Fruit fly (Drosophila melanogaster) whole organism, embryonic: ENCODE data around the gene Rbbp5.

ENCODE experiments used
- Adf1 ChIP-seq: fragments of 200-800 bp; sonication (Bioruptor generic); IDR thresholded peaks from 2 replicates; pipeline ENCODE4 v1.3.6; 2022; ENCODE audit warnings: missing biosample characterization, missing genetic modification characterization
- Aef1 ChIP-seq: fragments of 200-800 bp; sonication (Bioruptor generic); IDR thresholded peaks from 3 replicates; pipeline ENCODE4 v1.3.6; 2022; ENCODE audit warnings: missing biosample characterization, missing genetic modification characterization
- Atf-2 ChIP-seq: fragments of 200-800 bp; sonication (Bioruptor generic); optimal IDR thresholded peaks from 2 replicates; lab custom pipeline; 2016; ENCODE audit warnings: missing biosample characterization, missing genetic modification characterization
- Atf3 ChIP-seq: fragments of 200-800 bp; sonication (Bioruptor generic); optimal IDR thresholded peaks from 3 replicates; lab custom pipeline; 2016; ENCODE audit warnings: missing biosample characterization, missing genetic modification characterization
- Blimp-1 ChIP-seq: fragments of 200-800 bp; sonication (Bioruptor generic); optimal IDR thresholded peaks from 3 replicates; lab custom pipeline; 2018; ENCODE audit warnings: missing biosample characterization, missing genetic modification characterization, mild to moderate bottlenecking, moderate library complexity, missing genetic modification reagents
- CG12744 ChIP-seq: fragments of 200-800 bp; sonication (Bioruptor generic); optimal IDR thresholded peaks from 2 replicates; lab custom pipeline; 2016; ENCODE audit warnings: missing biosample characterization, missing genetic modification characterization
- CG14050 ChIP-seq: fragments of 200-800 bp; sonication (Bioruptor generic); IDR thresholded peaks from 3 replicates; pipeline ENCODE4 v1.3.6; 2022; ENCODE audit warnings: missing biosample characterization, missing genetic modification characterization
- CG1603 ChIP-seq: fragments of 200-800 bp; sonication (Bioruptor generic); optimal IDR thresholded peaks from 2 replicates; lab custom pipeline; 2019; ENCODE audit warnings: missing biosample characterization, mild to moderate bottlenecking, missing genetic modification characterization, moderate library complexity
- CG16815 ChIP-seq: fragments of 200-800 bp; sonication (Bioruptor generic); optimal IDR thresholded peaks from 3 replicates; lab custom pipeline; 2017; ENCODE audit warnings: missing biosample characterization, mild to moderate bottlenecking, missing genetic modification characterization
- CG17802 ChIP-seq: fragments of 200-800 bp; sonication (Bioruptor generic); optimal IDR thresholded peaks from 2 replicates; lab custom pipeline; 2018; ENCODE audit warnings: missing biosample characterization, mild to moderate bottlenecking, missing genetic modification characterization, moderate library complexity
- CG1792 ChIP-seq: fragments of 200-800 bp; sonication (Bioruptor generic); optimal IDR thresholded peaks from 2 replicates; lab custom pipeline; 2016; ENCODE audit warnings: missing biosample characterization, missing genetic modification characterization
- CG18764 ChIP-seq: fragments of 200-800 bp; sonication (Bioruptor generic); optimal IDR thresholded peaks from 3 replicates; lab custom pipeline; 2016; ENCODE audit warnings: missing biosample characterization, missing genetic modification characterization
- CG2129 ChIP-seq: fragments of 200-800 bp; sonication (Bioruptor generic); IDR thresholded peaks from 2 replicates; pipeline ENCODE4 v1.3.6; 2022; ENCODE audit warnings: missing biosample characterization, missing genetic modification characterization; ENCODE audit not compliant: partially characterized antibody
- CG2202 ChIP-seq: fragments of 200-800 bp; sonication (Bioruptor generic); optimal IDR thresholded peaks from 2 replicates; lab custom pipeline; 2018; ENCODE audit warnings: missing biosample characterization, mild to moderate bottlenecking, missing genetic modification characterization
- CG31365 ChIP-seq: fragments of 200-800 bp; sonication (Bioruptor generic); optimal IDR thresholded peaks from 2 replicates; lab custom pipeline; 2018; ENCODE audit warnings: missing biosample characterization, mild to moderate bottlenecking, missing genetic modification characterization
- CG3838 ChIP-seq: fragments of 200-800 bp; sonication (Bioruptor generic); optimal IDR thresholded peaks from 3 replicates; lab custom pipeline; 2016; ENCODE audit warnings: missing biosample characterization, missing genetic modification characterization
- CG4424 ChIP-seq: fragments of 200-800 bp; sonication (Bioruptor generic); optimal IDR thresholded peaks from 3 replicates; lab custom pipeline; 2016; ENCODE audit warnings: missing biosample characterization, missing genetic modification characterization
- CG7357 ChIP-seq: fragments of 200-800 bp; sonication (Bioruptor generic); IDR thresholded peaks from 3 replicates; pipeline ENCODE4 v1.3.6; 2022; ENCODE audit warnings: missing biosample characterization, missing genetic modification characterization
- CG7372 ChIP-seq: fragments of 200-800 bp; sonication (Bioruptor generic); IDR thresholded peaks from 2 replicates; pipeline ENCODE4 v1.3.6; 2022; ENCODE audit warnings: missing biosample characterization, missing genetic modification characterization
- CG9727 ChIP-seq: fragments of 200-800 bp; sonication (Bioruptor generic); optimal IDR thresholded peaks from 3 replicates; lab custom pipeline; 2017; ENCODE audit warnings: missing biosample characterization, mild to moderate bottlenecking, missing genetic modification characterization
- CG9932 ChIP-seq: fragments of 200-800 bp; sonication (Bioruptor generic); IDR thresholded peaks from 2 replicates; pipeline ENCODE4 v1.3.6; 2022; ENCODE audit warnings: missing biosample characterization, missing genetic modification characterization
- CTCF ChIP-seq: fragments of 200-800 bp; sonication (Bioruptor generic); optimal IDR thresholded peaks from 2 replicates; lab custom pipeline; 2017; ENCODE audit warnings: missing biosample characterization, mild to moderate bottlenecking, missing genetic modification characterization, moderate library complexity
- Dbx ChIP-seq: fragments of 200-800 bp; sonication (Bioruptor generic); IDR thresholded peaks from 3 replicates; pipeline ENCODE4 v1.3.6; 2022; ENCODE audit warnings: missing biosample characterization, missing genetic modification characterization
- Gug ChIP-seq: fragments of 200-800 bp; sonication (Bioruptor generic); IDR thresholded peaks from 4 replicates; pipeline ENCODE4 v1.3.6; 2022; ENCODE audit warnings: missing biosample characterization, missing genetic modification characterization
- Hey ChIP-seq: fragments of 200-800 bp; sonication (Bioruptor generic); optimal IDR thresholded peaks from 3 replicates; lab custom pipeline; 2018; ENCODE audit warnings: missing biosample characterization, mild to moderate bottlenecking, missing genetic modification characterization
- HmgZ ChIP-seq: fragments of 200-800 bp; sonication (Bioruptor generic); optimal IDR thresholded peaks from 2 replicates; lab custom pipeline; 2018; ENCODE audit warnings: missing biosample characterization, mild to moderate bottlenecking, missing genetic modification characterization
- MTF-1 ChIP-seq: fragments of 200-800 bp; sonication (Bioruptor generic); optimal IDR thresholded peaks from 2 replicates; lab custom pipeline; 2018; ENCODE audit warnings: missing biosample characterization, mild to moderate bottlenecking, missing genetic modification characterization, borderline replicate concordance
- Meics ChIP-seq: fragments of 200-800 bp; sonication (Bioruptor generic); optimal IDR thresholded peaks from 2 replicates; lab custom pipeline; 2017; ENCODE audit warnings: missing biosample characterization, mild to moderate bottlenecking, missing genetic modification characterization
- NK7.1 ChIP-seq: fragments of 200-800 bp; sonication (Bioruptor generic); optimal IDR thresholded peaks from 3 replicates; lab custom pipeline; 2016; ENCODE audit warnings: missing biosample characterization, missing genetic modification characterization
- Stat92E ChIP-seq, 3 experiments: fragments of >200 bp in 2 of 3; fragments of 200-800 bp in 1 of 3; sonication (Bioruptor generic) in 1 of 3; optimal IDR thresholded peaks; 2 replicates each; lab custom pipeline; 2017 to 2019; ENCODE audit warnings: missing biosample characterization in 3 of 3, missing genetic modification characterization in 3 of 3, mild to moderate bottlenecking in 1 of 3, moderate library complexity in 1 of 3
- Taf1 ChIP-seq: fragments of 200-800 bp; sonication (Bioruptor generic); IDR thresholded peaks from 2 replicates; pipeline ENCODE4 v1.3.6; 2022; ENCODE audit warnings: missing biosample characterization, missing genetic modification characterization
- Xbp1 ChIP-seq: fragments of 200-800 bp; sonication (Bioruptor generic); optimal IDR thresholded peaks from 3 replicates; lab custom pipeline; 2016; ENCODE audit warnings: missing biosample characterization, mild to moderate bottlenecking, missing genetic modification characterization
- YL-1 ChIP-seq: fragments of 200-800 bp; sonication (Bioruptor generic); optimal IDR thresholded peaks from 3 replicates; lab custom pipeline; 2017; ENCODE audit warnings: missing biosample characterization, mild to moderate bottlenecking, missing genetic modification characterization
- cas ChIP-seq: fragments of 200-800 bp; sonication (Bioruptor generic); IDR thresholded peaks from 2 replicates; pipeline ENCODE4 v1.3.6; 2022; ENCODE audit warnings: missing biosample characterization, missing genetic modification characterization
- cwo ChIP-seq: fragments of 200-800 bp; sonication (Bioruptor generic); optimal IDR thresholded peaks from 3 replicates; lab custom pipeline; 2017; ENCODE audit warnings: missing biosample characterization, missing genetic modification characterization, mild to moderate bottlenecking, moderate library complexity, missing genetic modification reagents
- da ChIP-seq: fragments of 200-800 bp; sonication (Bioruptor generic); optimal IDR thresholded peaks from 2 replicates; lab custom pipeline; 2016; ENCODE audit warnings: missing biosample characterization, missing genetic modification characterization
- disco-r ChIP-seq: fragments of 200-800 bp; sonication (Bioruptor generic); optimal IDR thresholded peaks from 2 replicates; lab custom pipeline; 2016; ENCODE audit warnings: missing biosample characterization, missing genetic modification characterization
- gce ChIP-seq: fragments of 200-800 bp; sonication (Bioruptor generic); IDR thresholded peaks from 3 replicates; pipeline ENCODE4 v1.3.6; 2022; ENCODE audit warnings: missing biosample characterization, missing genetic modification characterization
- lilli ChIP-seq: fragments of 200-800 bp; sonication (Bioruptor generic); optimal IDR thresholded peaks from 3 replicates; lab custom pipeline; 2016; ENCODE audit warnings: missing biosample characterization, missing genetic modification characterization
- lmd ChIP-seq: fragments of 200-800 bp; sonication (Bioruptor generic); IDR thresholded peaks from 2 replicates; pipeline ENCODE4 v1.3.6; 2022; ENCODE audit warnings: missing biosample characterization, missing genetic modification characterization
- onecut ChIP-seq: fragments of 200-800 bp; sonication (Bioruptor generic); IDR thresholded peaks from 2 replicates; pipeline ENCODE4 v1.3.6; 2022; ENCODE audit warnings: missing biosample characterization, missing genetic modification characterization
- pnt ChIP-seq: fragments of 200-800 bp; sonication (Bioruptor generic); optimal IDR thresholded peaks from 3 replicates; lab custom pipeline; 2016; ENCODE audit warnings: missing biosample characterization, missing genetic modification characterization
- salm ChIP-seq: fragments of 200-800 bp; sonication (Bioruptor generic); optimal IDR thresholded peaks from 2 replicates; lab custom pipeline; 2018; ENCODE audit warnings: missing biosample characterization, mild to moderate bottlenecking, missing genetic modification characterization
- seq ChIP-seq: fragments of 200-800 bp; sonication (Bioruptor generic); IDR thresholded peaks from 2 replicates; pipeline ENCODE4 v1.3.6; 2022; ENCODE audit warnings: missing biosample characterization, missing genetic modification characterization
- slou ChIP-seq: fragments of 200-800 bp; sonication (Bioruptor generic); optimal IDR thresholded peaks from 3 replicates; lab custom pipeline; 2016; ENCODE audit warnings: missing biosample characterization, missing genetic modification characterization
- tin ChIP-seq: fragments of 200-800 bp; sonication (Bioruptor generic); optimal IDR thresholded peaks from 3 replicates; lab custom pipeline; 2016; ENCODE audit warnings: missing biosample characterization, missing genetic modification characterization
- ttk ChIP-seq: fragments of 200-800 bp; sonication (Bioruptor generic); IDR thresholded peaks from 2 replicates; pipeline ENCODE4 v2.1.2; 2022; ENCODE audit warnings: missing biosample characterization, missing genetic modification characterization
- unc-4 ChIP-seq: fragments of 200-800 bp; sonication (Bioruptor generic); IDR thresholded peaks from 2 replicates; pipeline ENCODE4 v1.3.6; 2022; ENCODE audit warnings: missing biosample characterization, missing genetic modification characterization; ENCODE audit not compliant: partially characterized antibody
- unpg ChIP-seq: fragments of 200-800 bp; sonication (Bioruptor generic); optimal IDR thresholded peaks from 3 replicates; lab custom pipeline; 2018; ENCODE audit warnings: missing biosample characterization, mild to moderate bottlenecking, missing genetic modification characterization, moderate library complexity

The Rbbp5 gene

DNA sequence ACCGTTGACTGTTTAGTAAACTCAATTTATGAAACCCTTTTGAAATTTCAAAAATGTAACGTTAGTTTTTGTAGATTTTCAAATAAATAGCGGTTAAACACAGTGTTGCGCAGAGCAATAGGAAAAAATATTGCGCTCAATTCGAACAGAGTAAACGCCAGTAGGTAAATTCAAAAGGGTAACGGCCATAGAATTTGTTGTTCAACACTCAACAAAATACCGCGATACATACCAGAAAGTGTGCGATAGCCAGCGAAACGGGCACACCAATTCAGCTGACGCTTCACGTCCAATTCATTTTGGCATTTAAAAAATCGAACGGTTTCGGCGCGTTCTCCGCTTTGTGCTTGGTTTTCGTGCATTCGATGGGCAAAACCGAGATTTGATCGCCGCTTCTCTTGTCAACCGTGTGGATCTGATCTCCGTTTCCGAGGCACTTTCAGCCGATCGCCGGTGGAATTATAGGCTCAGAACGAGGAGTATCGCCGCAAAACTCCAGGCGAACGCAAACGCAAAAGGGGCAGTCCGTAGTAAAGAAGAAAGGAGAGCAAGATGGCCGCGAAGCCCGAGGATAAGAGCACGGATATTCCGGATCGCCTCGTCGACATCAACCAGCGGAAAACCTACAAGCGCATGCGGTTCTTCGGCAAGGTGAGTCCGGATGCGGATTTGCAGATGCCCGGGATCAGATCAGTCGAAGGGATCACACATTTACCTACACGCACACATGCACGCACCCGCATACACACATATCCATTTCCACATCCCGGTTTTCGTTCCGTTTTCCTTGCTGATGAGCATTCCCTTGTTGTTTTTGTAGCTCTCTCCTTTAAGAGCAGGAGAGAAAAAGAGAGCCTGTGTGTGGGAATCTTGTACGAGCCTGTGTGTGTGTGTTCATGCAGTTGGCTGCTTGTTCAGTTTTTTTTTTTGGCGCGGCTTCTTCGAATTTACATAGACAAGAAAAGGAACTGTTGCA is 37.7 kb downstream of the Rbbp5 start (continued):
- TF ChIP-seq CG7357 (GFP tag; lab: Robert Waterston, UW) = no peak
- peak; percentile 39 for TF ChIP-seq CG4424
- TF ChIP-seq CG3838 (GFP tag; lab: Kevin White, UChicago) = no peak
- TF ChIP-seq CG17802 (tag; lab: Kevin White, UChicago) = no peak
- no peak for TF ChIP-seq disco-r (GFP tag; lab: Kevin White, UChicago)
- peak; percentile 85 for TF ChIP-seq unc-4
- no peak for TF ChIP-seq CG2202
- no peak for TF ChIP-seq pnt (GFP tag; lab: Kevin White, UChicago)
- TF ChIP-seq Meics (GFP tag; lab: Kevin White, UChicago) = peak; percentile 5
- peak; percentile 20 for TF ChIP-seq CG18764 (GFP tag; lab: Kevin White, UChicago)
- TF ChIP-seq cwo = no peak
- TF ChIP-seq CG1792 (GFP tag; lab: Kevin White, UChicago) = peak; percentile 66
- no peak for TF ChIP-seq CG12744 (GFP tag; lab: Kevin White, UChicago)
- no peak for TF ChIP-seq Hey (tag; lab: Kevin White, UChicago)
- no peak for TF ChIP-seq ttk (GFP tag; lab: Robert Waterston, UW)
- TF ChIP-seq lilli (GFP tag; lab: Kevin White, UChicago) = peak; percentile 65
- 0 out of 3 replicates have a peak, but pooled peaks have one; percentile 31 for TF ChIP-seq Aef1 (GFP tag; lab: Robert Waterston, UW)
- peak; percentile 28 for TF ChIP-seq da (GFP tag; lab: Kevin White, UChicago)
- TF ChIP-seq seq (GFP tag; lab: Robert Waterston, UW) = no peak
- no peak for TF ChIP-seq Blimp-1 (GFP tag; lab: Kevin White, UChicago)
- TF ChIP-seq YL-1 (GFP tag; lab: Kevin White, UChicago) = peak; percentile 45
- TF ChIP-seq HmgZ (tag; lab: Kevin White, UChicago) = peak; percentile 87
- TF ChIP-seq CG1603 = peak; percentile 89
- TF ChIP-seq Taf1 = no peak
- TF ChIP-seq lmd = peak; percentile 6; the same call in 1 of the 2 replicates
- TF ChIP-seq CG14050 (GFP tag; lab: Robert Waterston, UW) = 0 out of 3 replicates have a peak, but pooled peaks have one; percentile 14
- TF ChIP-seq Atf-2 = peak; percentile 26
- no peak for TF ChIP-seq Gug
- peak; percentile 16 for TF ChIP-seq Atf3 (GFP tag; lab: Kevin White, UChicago)
- peak; percentile 43; the same call in 1 of the 2 replicates for TF ChIP-seq Adf1 (GFP tag; lab: Robert Waterston, UW)
- TF ChIP-seq slou (GFP tag; lab: Kevin White, UChicago) = no peak
- TF ChIP-seq Xbp1 = peak; percentile 57
- TF ChIP-seq Stat92E (GFP tag; optimal IDR thresholded peaks at IDR 0.05; lab: Kevin White, UChicago) = no peak
- TF ChIP-seq CG2129 (GFP tag; lab: Robert Waterston, UW) = peak; percentile 68
- TF ChIP-seq salm (tag; lab: Kevin White, UChicago) = no peak
- TF ChIP-seq CG9727 (GFP tag; lab: Kevin White, UChicago) = peak; percentile 34
- no peak for TF ChIP-seq unpg
- no peak for TF ChIP-seq NK7.1
- TF ChIP-seq CG31365 (tag; lab: Kevin White, UChicago) = no peak
- no peak for TF ChIP-seq CG7372 (GFP tag; lab: Robert Waterston, UW)
- no peak for TF ChIP-seq CG16815 (GFP tag; lab: Kevin White, UChicago)
- peak; percentile 52 for TF ChIP-seq tin
- peak; percentile 38 for TF ChIP-seq CTCF (GFP tag; lab: Kevin White, UChicago)
- peak; percentile 64 for TF ChIP-seq Dbx (GFP tag; lab: Robert Waterston, UW)
- 0 out of 2 replicates have a peak, but pooled peaks have one; percentile 22 for TF ChIP-seq cas
- TF ChIP-seq MTF-1 (GFP tag; lab: Kevin White, UChicago) = no peak
- TF ChIP-seq onecut (GFP tag; lab: Robert Waterston, UW) = peak; percentile 60
- TF ChIP-seq CG9932 (GFP tag; lab: Robert Waterston, UW) = peak; percentile 79
- no peak for TF ChIP-seq gce
